Worm (Caenorhabditis elegans) whole organism, L2 larva: Measurements from ENCODE around the gene F36H12.17.
"Not testable (repeated sequence)": the region's sequence is repeated elsewhere in the genome, so short reads cannot be mapped to it uniquely, and the experiment has no call there.

Experiments used
- C34F6.9 ChIP-seq: fragments of 150-350 bp; optimal IDR thresholded peaks from 2 replicates; lab custom pipeline; 2014; ENCODE audit warnings: missing biosample characterization, missing genetic modification characterization
- F13H6.1 ChIP-seq: sonication (generic microtip); optimal IDR thresholded peaks from 2 replicates; lab custom pipeline; 2016; ENCODE audit warnings: missing genetic modification characterization, missing compliant biosample characterization
- Y55F3AM.14 ChIP-seq: fragments of 200-800 bp; sonication (Bioruptor generic); optimal IDR thresholded peaks from 2 replicates; lab custom pipeline; 2018; ENCODE audit warnings: mild to moderate bottlenecking, missing genetic modification characterization, missing compliant biosample characterization
- alr-1 ChIP-seq: fragments of 150-350 bp; optimal IDR thresholded peaks from 2 replicates; lab custom pipeline; 2014; ENCODE audit warnings: missing biosample characterization, missing genetic modification characterization
- aly-2 ChIP-seq: fragments of 150-350 bp; optimal IDR thresholded peaks from 2 replicates; lab custom pipeline; 2014; ENCODE audit warnings: missing biosample characterization, missing genetic modification characterization
- ama-1 ChIP-seq: fragments of 150-350 bp; optimal IDR thresholded peaks from 2 replicates; lab custom pipeline; 2018; ENCODE audit warnings: inconsistent platforms
- ceh-16 ChIP-seq: fragments of 150-350 bp; optimal IDR thresholded peaks from 2 replicates; lab custom pipeline; 2014; ENCODE audit warnings: missing biosample characterization, missing genetic modification characterization
- egl-27 ChIP-seq: sonication (generic microtip); optimal IDR thresholded peaks from 3 replicates; lab custom pipeline; 2017; ENCODE audit warnings: missing biosample characterization, missing genetic modification reagents, missing genetic modification characterization
- elt-3 ChIP-seq: sonication (generic microtip); optimal IDR thresholded peaks from 2 replicates; lab custom pipeline; 2017; ENCODE audit warnings: missing biosample characterization, missing genetic modification characterization
- fos-1 ChIP-seq: fragments of 150-350 bp; optimal IDR thresholded peaks from 2 replicates; lab custom pipeline; 2014; ENCODE audit warnings: missing biosample characterization, missing genetic modification characterization
- lin-11 ChIP-seq: fragments of 150-350 bp; sonication (generic microtip); optimal IDR thresholded peaks from 2 replicates; lab custom pipeline; 2014; ENCODE audit warnings: missing biosample characterization, missing genetic modification characterization, inconsistent platforms, mixed read lengths
- lin-13 ChIP-seq: fragments of 150-350 bp; optimal IDR thresholded peaks from 2 replicates; lab custom pipeline; 2014; ENCODE audit warnings: missing biosample characterization, missing genetic modification reagents, missing genetic modification characterization
- lin-39 ChIP-seq: fragments of 150-350 bp; optimal IDR thresholded peaks from 2 replicates; lab custom pipeline; 2014; ENCODE audit warnings: missing biosample characterization, missing genetic modification reagents, missing genetic modification characterization
- mab-5 ChIP-seq: fragments of 150-350 bp; optimal IDR thresholded peaks from 2 replicates; lab custom pipeline; 2014; ENCODE audit warnings: missing biosample characterization, missing genetic modification characterization
- mdl-1 ChIP-seq, 2 experiments: fragments of 150-350 bp in 1 of 2; sonication (generic microtip) in 1 of 2; optimal IDR thresholded peaks; 2 replicates each; lab custom pipeline; 2017; ENCODE audit warnings: missing biosample characterization in 2 of 2, missing genetic modification characterization in 2 of 2
- nhr-10 ChIP-seq: sonication (generic microtip); optimal IDR thresholded peaks from 2 replicates; lab custom pipeline; 2017; ENCODE audit warnings: missing biosample characterization, missing genetic modification characterization
- nhr-12 ChIP-seq: fragments of 150-350 bp; optimal IDR thresholded peaks from 2 replicates; lab custom pipeline; 2014; ENCODE audit warnings: missing biosample characterization, missing genetic modification characterization
- nhr-129 ChIP-seq: fragments of 150-350 bp; optimal IDR thresholded peaks from 2 replicates; lab custom pipeline; 2014; ENCODE audit warnings: missing biosample characterization, missing genetic modification characterization
- nhr-23 ChIP-seq: fragments of 150-350 bp; optimal IDR thresholded peaks from 2 replicates; lab custom pipeline; 2014; ENCODE audit warnings: missing biosample characterization, missing genetic modification reagents, missing genetic modification characterization
- nhr-6 ChIP-seq: fragments of 150-350 bp; optimal IDR thresholded peaks from 2 replicates; lab custom pipeline; 2014; ENCODE audit warnings: missing biosample characterization, missing genetic modification characterization
- peb-1 ChIP-seq: fragments of 150-350 bp; optimal IDR thresholded peaks from 2 replicates; lab custom pipeline; 2014; ENCODE audit warnings: missing biosample characterization, missing genetic modification characterization
- sem-4 ChIP-seq: fragments of 150-350 bp; optimal IDR thresholded peaks from 2 replicates; lab custom pipeline; 2014; ENCODE audit warnings: missing biosample characterization, missing genetic modification reagents, missing genetic modification characterization
- sma-3 ChIP-seq: sonication (generic microtip); optimal IDR thresholded peaks from 2 replicates; lab custom pipeline; 2016; ENCODE audit warnings: missing genetic modification reagents, missing genetic modification characterization, missing compliant biosample characterization
- sma-9 ChIP-seq, 2 experiments: fragments of 150-350 bp in 1 of 2; sonication (generic microtip) in 1 of 2; optimal IDR thresholded peaks; 2 replicates each; lab custom pipeline; 2014 to 2016; ENCODE audit warnings: missing genetic modification characterization in 2 of 2, mild to moderate bottlenecking in 1 of 2, missing biosample characterization in 1 of 2, missing compliant biosample characterization in 1 of 2, missing genetic modification reagents in 1 of 2, moderate library complexity in 1 of 2
- snpc-4 ChIP-seq: fragments of 150-350 bp; optimal IDR thresholded peaks from 2 replicates; lab custom pipeline; 2014; ENCODE audit warnings: missing biosample characterization, missing genetic modification characterization
- unc-39 ChIP-seq: fragments of 150-350 bp; optimal IDR thresholded peaks from 2 replicates; lab custom pipeline; 2014; ENCODE audit warnings: missing biosample characterization, missing genetic modification characterization
- unc-62 ChIP-seq: fragments of 150-350 bp; optimal IDR thresholded peaks from 2 replicates; lab custom pipeline; 2014; ENCODE audit warnings: missing biosample characterization, missing genetic modification reagents, missing genetic modification characterization
- zag-1 ChIP-seq: fragments of 150-350 bp; optimal IDR thresholded peaks from 2 replicates; lab custom pipeline; 2014; ENCODE audit warnings: missing biosample characterization, missing genetic modification characterization

Gene F36H12.17

DNA sequence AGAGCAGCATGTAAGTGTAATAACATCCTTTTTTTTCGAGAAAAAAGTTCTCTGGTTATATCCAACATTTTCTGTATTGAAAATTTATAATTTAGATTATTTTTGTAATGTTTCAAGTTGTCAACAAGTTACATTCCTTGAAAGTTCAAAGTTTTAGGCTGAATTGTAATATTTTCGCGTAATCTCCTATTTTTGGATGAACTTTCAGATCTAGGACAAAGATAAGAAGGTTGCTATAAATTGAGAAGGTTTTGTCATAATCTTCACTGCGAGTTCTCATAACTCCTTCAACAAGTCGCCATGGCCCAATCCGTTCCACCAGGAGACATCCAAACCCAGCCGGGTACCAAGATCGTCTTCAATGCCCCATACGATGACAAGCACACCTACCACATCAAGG is 38.6 kb upstream of the F36H12.17 start, which contains the start of gene msp-65:
Gene msp-65, plus strand, starts transcription at position 301 of the 400 bp plus-strand sequence.
- not testable (repeated sequence) for TF ChIP-seq ceh-16 (tag; lab: Kevin White, UChicago); C34F6.9; sma-9 (GFP tag; optimal IDR thresholded peaks at IDR 0.05; lab: Kevin White, UChicago); sma-9 (tag; optimal IDR thresholded peaks at IDR 0.05; lab: Kevin White, UChicago)

- TF ChIP-seq fos-1 (tag; lab: Kevin White, UChicago); zag-1 (tag; lab: Kevin White, UChicago); nhr-12: not testable (repeated sequence)
Measured at ce11 chrIV:5313011-5313410, 35.4 kb upstream of the F36H12.17 start, which contains the start of the genes msp-59 and ZK354.2. msp-59 (minus strand) TSS chrIV:5313111. ZK354.2 (plus strand) TSS chrIV:5313405.

DNA sequence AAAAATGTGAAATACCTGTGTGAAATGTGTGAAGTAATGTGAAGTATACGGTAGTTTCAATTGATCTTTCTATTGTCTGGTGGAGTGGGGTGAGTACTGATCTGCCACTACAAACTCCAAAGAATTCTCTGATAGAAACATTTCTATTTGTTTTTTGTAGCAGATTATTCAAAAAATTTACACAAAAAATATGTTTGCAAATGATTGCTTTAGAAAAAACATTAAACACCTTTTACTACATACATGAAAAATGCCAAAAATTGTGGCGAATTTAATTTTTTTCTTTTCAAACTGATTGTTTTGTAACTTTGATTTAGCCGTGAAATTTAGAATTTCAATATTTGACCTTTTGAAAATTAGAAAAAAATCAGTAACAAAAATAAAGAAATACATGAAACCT is 32.1 kb upstream of the F36H12.17 start, which contains the start of gene ZK354.3:
Gene ZK354.3, plus strand, starts transcription at position 301 of the 400 bp plus-strand sequence.
- TF ChIP-seq nhr-129 (tag; lab: Kevin White, UChicago) (no peak), nhr-10 (tag; lab: Kevin White, UChicago) (no peak), snpc-4 (tag; lab: Kevin White, UChicago) (no peak), nhr-23 (tag; lab: Kevin White, UChicago) (no peak), ama-1 (lab: Kevin White, UChicago) (no peak), alr-1 (tag; lab: Kevin White, UChicago) (no peak), sma-3 (GFP tag; lab: Kevin White, UChicago) (no peak), C34F6.9 (no peak), lin-11 (tag; lab: Kevin White, UChicago) (no peak), Y55F3AM.14 (GFP tag; lab: Kevin White, UChicago) (no peak), elt-3 (tag; lab: Kevin White, UChicago) (no peak)
- TF ChIP-seq, all 48 proteins: peak for 0

- TF ChIP-seq lin-11, F13H6.1, elt-3 (tag; lab: Kevin White, UChicago): not testable (repeated sequence)
- TF ChIP-seq, all 48 proteins: peak for 0; not testable (repeated sequence) for 48
Measured at ce11 chrIV:5308046-5308643, 30.5 kb upstream of the F36H12.17 start, which contains the start of the genes ZK354.9 and msp-58. ZK354.9 (minus strand) TSS chrIV:5308146. msp-58 (plus strand) TSS chrIV:5308593.

DNA sequence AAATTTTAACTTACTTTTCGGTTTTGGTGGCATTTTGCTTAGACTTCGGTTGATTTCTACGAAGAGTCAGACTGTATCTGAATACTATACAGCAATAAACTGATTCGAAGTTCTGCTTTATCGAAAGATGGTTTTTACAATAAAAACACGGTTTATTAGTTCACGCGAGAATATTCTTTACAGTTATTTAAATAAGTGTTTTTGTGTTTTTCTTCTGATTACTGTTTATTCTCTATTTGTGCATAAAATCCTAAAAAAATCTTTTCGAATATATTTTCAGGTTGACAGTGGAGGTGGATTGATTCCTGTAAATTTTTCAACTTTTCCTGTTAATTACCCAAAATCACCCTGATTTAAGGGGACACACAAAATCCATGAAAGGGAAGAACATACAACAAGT is 28.4 kb upstream of the F36H12.17 start, which contains the start of gene ZK354.8:
Gene ZK354.8, minus strand, starts transcription at position 101 of the 400 bp plus-strand sequence.
- TF ChIP-seq nhr-6 (no peak), unc-62 (GFP tag; lab: Kevin White, UChicago) (no peak)

ce11 chrIV:5303030-5303429 is 25.4 kb upstream of the F36H12.17 start, which contains the start of gene ZK354.7:
ZK354.7 (minus strand) TSS chrIV:5303130.
- TF ChIP-seq aly-2 = no peak
- TF ChIP-seq mab-5 = no peak
- TF ChIP-seq sma-3 (GFP tag; lab: Kevin White, UChicago) = no peak
- no peak for TF ChIP-seq unc-39
- TF ChIP-seq zag-1 (tag; lab: Kevin White, UChicago) = no peak
- no peak for TF ChIP-seq sem-4 (tag; lab: Kevin White, UChicago)
- TF ChIP-seq peb-1 = no peak
- no peak for TF ChIP-seq egl-27 (tag; lab: Kevin White, UChicago)
- no peak for TF ChIP-seq nhr-129 (tag; lab: Kevin White, UChicago)
- TF ChIP-seq lin-13 = no peak
- no peak for TF ChIP-seq ceh-16 (tag; lab: Kevin White, UChicago)
- no peak for TF ChIP-seq lin-11 (tag; lab: Kevin White, UChicago)
- TF ChIP-seq mdl-1 (tag; optimal IDR thresholded peaks at IDR 0.05; lab: Kevin White, UChicago) = no peak
- no peak for TF ChIP-seq F13H6.1 (tag; lab: Kevin White, UChicago)
- no peak for TF ChIP-seq lin-39 (tag; lab: Kevin White, UChicago)
